6 worm cellular contexts compared by ENCODE assay signal in the genomic region with DNA sequence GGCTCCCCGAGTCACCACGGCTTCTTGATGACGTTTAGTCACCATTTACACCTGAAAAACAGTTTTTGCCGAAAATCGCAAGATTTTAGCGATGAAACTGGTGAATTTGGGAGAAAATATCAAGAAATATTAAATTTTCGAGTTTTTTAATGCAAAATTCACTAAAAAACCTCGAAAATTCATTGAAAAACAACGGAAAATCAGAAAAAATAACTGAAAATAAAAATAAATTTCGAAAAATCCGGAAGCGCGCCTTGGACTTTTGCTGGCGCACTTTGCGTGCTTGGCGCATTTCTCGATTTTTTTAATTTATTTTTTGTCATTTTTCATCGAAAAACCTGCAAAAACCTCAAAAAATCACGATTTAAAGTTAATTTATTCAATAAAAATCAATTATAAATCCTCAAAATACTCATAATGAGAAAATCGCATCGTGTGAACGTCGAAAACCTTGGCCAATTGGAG.
TF ChIP-seq lines count a peak whose summit lies in the region.

TSS of gene emb-4 (minus strand) at position 51 of the 465 bp plus-strand sequence.

TF ChIP-seq in whole organism, L1 larva, 84 proteins besides CTCF, POLR2A, EP300 and RAD21 (continues in another document):
- no peak for TF ChIP-seq jun-1 (tag; optimal IDR thresholded peaks at IDR 0.05; lab: Kevin White, UChicago)
- TF ChIP-seq fos-1 (tag; optimal IDR thresholded peaks at IDR 0.05; lab: Kevin White, UChicago): no peak
- no peak for TF ChIP-seq fkh-4 (tag; optimal IDR thresholded peaks at IDR 0.05; lab: Kevin White, UChicago; ENCODE audit: borderline replicate concordance)
- peak; percentile 41 for TF ChIP-seq snpc-4 (tag; optimal IDR thresholded peaks at IDR 0.05; lab: Kevin White, UChicago)
- peak; percentile 81 for TF ChIP-seq nhr-19 (GFP tag; conservative IDR thresholded peaks at IDR 0.05; lab: Robert Waterston, UW)
- peak; percentile 26; the same call in 1 of the 2 replicates for TF ChIP-seq isw-1 (GFP tag; IDR thresholded peaks at IDR 0.05; lab: Robert Waterston, UW)
- peak; percentile 77 for TF ChIP-seq nhr-85 (tag; lab: Kevin White, UChicago)
- no peak for TF ChIP-seq hpl-2 (GFP tag; optimal IDR thresholded peaks at IDR 0.05; lab: Kevin White, UChicago)
- peak; percentile 69 for TF ChIP-seq rnt-1 (tag; optimal IDR thresholded peaks at IDR 0.05; lab: Kevin White, UChicago)
- TF ChIP-seq nhr-77 (tag; optimal IDR thresholded peaks at IDR 0.05; lab: Kevin White, UChicago): no peak
- TF ChIP-seq F16B12.6 (tag; optimal IDR thresholded peaks at IDR 0.05; lab: Kevin White, UChicago): peak; percentile 11
- no peak for TF ChIP-seq C34B4.2 (tag; optimal IDR thresholded peaks at IDR 0.05; lab: Kevin White, UChicago)
- peak; percentile 67 to 71 for TF ChIP-seq lsy-2 (tag; optimal IDR thresholded peaks at IDR 0.05; lab: Kevin White, UChicago)
- TF ChIP-seq pqm-1 (tag; optimal IDR thresholded peaks at IDR 0.05; lab: Kevin White, UChicago): no peak

TF ChIP-seq in whole organism, L2 larva, 48 proteins besides CTCF, POLR2A, EP300 and RAD21:
- TF ChIP-seq lin-13 (GFP tag; optimal IDR thresholded peaks at IDR 0.05; lab: Kevin White, UChicago): peak; percentile 54
- peak; percentile 66 for TF ChIP-seq C34F6.9 (tag; optimal IDR thresholded peaks at IDR 0.05; lab: Kevin White, UChicago)
- TF ChIP-seq lsy-2 (tag; optimal IDR thresholded peaks at IDR 0.05; lab: Kevin White, UChicago): peak; percentile 55 to 71
- TF ChIP-seq nhr-25 (tag; optimal IDR thresholded peaks at IDR 0.05; lab: Kevin White, UChicago): no peak
- TF ChIP-seq nhr-21 (tag; optimal IDR thresholded peaks at IDR 0.05; lab: Kevin White, UChicago): peak; percentile 12
- TF ChIP-seq sma-3 (GFP tag; optimal IDR thresholded peaks at IDR 0.05; lab: Kevin White, UChicago): peak; percentile 17
- TF ChIP-seq unc-55 (GFP tag; optimal IDR thresholded peaks at IDR 0.05; lab: Kevin White, UChicago): peak; percentile 48
- TF ChIP-seq peb-1 (tag; optimal IDR thresholded peaks at IDR 0.05; lab: Kevin White, UChicago): no peak
- TF ChIP-seq nhr-129 (tag; optimal IDR thresholded peaks at IDR 0.05; lab: Kevin White, UChicago): no peak
- no peak for TF ChIP-seq skn-1 (tag; optimal IDR thresholded peaks at IDR 0.05; lab: Kevin White, UChicago)
- peak; percentile 15 for TF ChIP-seq crh-2 (tag; optimal IDR thresholded peaks at IDR 0.05; lab: Kevin White, UChicago)
- TF ChIP-seq R02D3.7 (tag; optimal IDR thresholded peaks at IDR 0.05; lab: Kevin White, UChicago): peak; percentile 10
- no peak for TF ChIP-seq elt-3 (tag; optimal IDR thresholded peaks at IDR 0.05; lab: Kevin White, UChicago)
- TF ChIP-seq gmeb-1 (tag; optimal IDR thresholded peaks at IDR 0.05; lab: Kevin White, UChicago): peak; percentile 79
- TF ChIP-seq mbf-1 (tag; optimal IDR thresholded peaks at IDR 0.05; lab: Kevin White, UChicago): no peak

TF ChIP-seq in whole organism, L3 larva, 47 proteins besides CTCF, POLR2A, EP300 and RAD21 (continues in another document):
- TF ChIP-seq ceh-28 (tag; optimal IDR thresholded peaks at IDR 0.05; lab: Kevin White, UChicago): no peak
- no peak for TF ChIP-seq ceh-16 (tag; optimal IDR thresholded peaks at IDR 0.05; lab: Kevin White, UChicago)
- no peak for TF ChIP-seq sea-2 (GFP tag; optimal IDR thresholded peaks at IDR 0.05; lab: Kevin White, UChicago)
- no peak for TF ChIP-seq mdl-1 (tag; optimal IDR thresholded peaks at IDR 0.05; lab: Kevin White, UChicago)
- peak; percentile 50 for TF ChIP-seq nfya-1 (tag; optimal IDR thresholded peaks at IDR 0.05; lab: Kevin White, UChicago; ENCODE audit: insufficient read depth)
- TF ChIP-seq snpc-4 (tag; optimal IDR thresholded peaks at IDR 0.05; lab: Kevin White, UChicago): peak; percentile 29
- TF ChIP-seq jun-1 (tag; optimal IDR thresholded peaks at IDR 0.05; lab: Kevin White, UChicago): peak; percentile 22
- peak; percentile 24 for TF ChIP-seq nhr-23 (tag; optimal IDR thresholded peaks at IDR 0.05; lab: Kevin White, UChicago)
- no peak for TF ChIP-seq nhr-28 (tag; optimal IDR thresholded peaks at IDR 0.05; lab: Kevin White, UChicago)
- TF ChIP-seq ceh-82 (tag; optimal IDR thresholded peaks at IDR 0.05; lab: Kevin White, UChicago): no peak
- TF ChIP-seq hmg-11 (tag; optimal IDR thresholded peaks at IDR 0.05; lab: Kevin White, UChicago): peak; percentile 41
- TF ChIP-seq nhr-11 (tag; optimal IDR thresholded peaks at IDR 0.05; lab: Kevin White, UChicago): no peak
- peak; percentile 42 for TF ChIP-seq pha-4 (tag; optimal IDR thresholded peaks at IDR 0.05; lab: Kevin White, UChicago)
- peak; percentile 35 for TF ChIP-seq lin-15B (tag; optimal IDR thresholded peaks at IDR 0.05; lab: Kevin White, UChicago)
- TF ChIP-seq lsy-12 (tag; optimal IDR thresholded peaks at IDR 0.05; lab: Kevin White, UChicago): peak; percentile 16

TF ChIP-seq in whole organism, L4 larva, 104 proteins besides CTCF, POLR2A, EP300 and RAD21 (continues in another document):
- no peak for TF ChIP-seq F26F4.8 (GFP tag; conservative IDR thresholded peaks at IDR 0.05; lab: Robert Waterston, UW)
- no peak for TF ChIP-seq zip-11 (GFP tag; IDR thresholded peaks at IDR 0.05; lab: Robert Waterston, UW)
- TF ChIP-seq ZK337.2 (GFP tag; IDR thresholded peaks at IDR 0.05; lab: Robert Waterston, UW): no peak
- no peak for TF ChIP-seq cey-2 (tag; optimal IDR thresholded peaks at IDR 0.05; lab: Kevin White, UChicago; ENCODE audit: borderline replicate concordance, insufficient read depth)
- no peak for TF ChIP-seq D1046.2 (GFP tag; IDR thresholded peaks at IDR 0.05; lab: Robert Waterston, UW)
- TF ChIP-seq madf-9 (GFP tag; conservative IDR thresholded peaks at IDR 0.05; lab: Robert Waterston, UW): no peak
- TF ChIP-seq ztf-11 (tag; optimal IDR thresholded peaks at IDR 0.05; lab: Kevin White, UChicago): no peak
- no peak for TF ChIP-seq sdz-12 (GFP tag; optimal IDR thresholded peaks at IDR 0.05; lab: Kevin White, UChicago)
- TF ChIP-seq duxl-1 (tag; optimal IDR thresholded peaks at IDR 0.05; lab: Kevin White, UChicago; ENCODE audit: poor library complexity): no peak
- TF ChIP-seq fkh-10 (GFP tag; optimal IDR thresholded peaks at IDR 0.05; lab: Kevin White, UChicago): no peak
- TF ChIP-seq unc-130 (GFP tag; optimal IDR thresholded peaks at IDR 0.05; lab: Kevin White, UChicago): no peak
- TF ChIP-seq ces-1 (GFP tag; optimal IDR thresholded peaks at IDR 0.05; lab: Kevin White, UChicago): no peak
- TF ChIP-seq lin-38 (GFP tag; IDR thresholded peaks at IDR 0.05; lab: Robert Waterston, UW): peak; percentile 64
- TF ChIP-seq nhr-41 (GFP tag; IDR thresholded peaks at IDR 0.05; lab: Robert Waterston, UW): no peak
- no peak for TF ChIP-seq lin-15B (tag; optimal IDR thresholded peaks at IDR 0.05; lab: Kevin White, UChicago)
- no peak for TF ChIP-seq ctbp-1 (GFP tag; IDR thresholded peaks at IDR 0.05; lab: Robert Waterston, UW)

TF ChIP-seq in whole organism, mixed stage, embryonic, 35 proteins besides CTCF, POLR2A, EP300 and RAD21:
- TF ChIP-seq ztf-11 (tag; optimal IDR thresholded peaks at IDR 0.05; lab: Kevin White, UChicago) (no peak), ces-1 (GFP tag; optimal IDR thresholded peaks at IDR 0.05; lab: Kevin White, UChicago) (peak; percentile 24), nhr-237 (tag; optimal IDR thresholded peaks at IDR 0.05; lab: Kevin White, UChicago) (no peak), lin-13 (tag; optimal IDR thresholded peaks at IDR 0.05; lab: Kevin White, UChicago) (peak; percentile 36), mep-1 (tag; optimal IDR thresholded peaks at IDR 0.05; lab: Kevin White, UChicago) (peak; percentile 32), ceh-43 (GFP tag; optimal IDR thresholded peaks at IDR 0.05; lab: Kevin White, UChicago) (no peak)

TF ChIP-seq in whole organism, young adult, 124 proteins besides CTCF, POLR2A, EP300 and RAD21:
- peak; percentile 92 for TF ChIP-seq ztf-18 (tag; optimal IDR thresholded peaks at IDR 0.05; lab: Kevin White, UChicago)
- peak; percentile 46 for TF ChIP-seq snpc-3.4 (tag; optimal IDR thresholded peaks at IDR 0.05; lab: Kevin White, UChicago)
- TF ChIP-seq mcd-1 (GFP tag; IDR thresholded peaks at IDR 0.05; lab: Robert Waterston, UW): peak; percentile 53
- no peak for TF ChIP-seq egrh-3 (GFP tag; IDR thresholded peaks at IDR 0.05; lab: Robert Waterston, UW)
- peak in 1 of 3 experiments; percentile 48 for TF ChIP-seq lin-35 (GFP tag; optimal IDR thresholded peaks at IDR 0.05; lab: Kevin White, UChicago)
- no peak for TF ChIP-seq C06A6.2 (GFP tag; conservative IDR thresholded peaks at IDR 0.05; lab: Robert Waterston, UW)
- TF ChIP-seq attf-5 (GFP tag; optimal IDR thresholded peaks at IDR 0.05; lab: Kevin White, UChicago): no peak
- TF ChIP-seq lin-40 (tag; optimal IDR thresholded peaks at IDR 0.05; lab: Kevin White, UChicago): peak; percentile 51
- peak; percentile 12 for TF ChIP-seq K12H6.12 (tag; optimal IDR thresholded peaks at IDR 0.05; lab: Kevin White, UChicago)
- TF ChIP-seq ets-4 (GFP tag; optimal IDR thresholded peaks at IDR 0.05; lab: Kevin White, UChicago): no peak
- TF ChIP-seq lin-54 (GFP tag; optimal IDR thresholded peaks at IDR 0.05; lab: Kevin White, UChicago): peak; percentile 58
- no peak for TF ChIP-seq cebp-1 (GFP tag; IDR thresholded peaks at IDR 0.05; lab: Robert Waterston, UW)
- TF ChIP-seq cebp-1 (tag; optimal IDR thresholded peaks at IDR 0.05; lab: Kevin White, UChicago): peak; percentile 46
- no peak for TF ChIP-seq Y95B8A.8 (GFP tag; IDR thresholded peaks at IDR 0.05; lab: Robert Waterston, UW)
- TF ChIP-seq F22D6.2 (tag; optimal IDR thresholded peaks at IDR 0.05; lab: Kevin White, UChicago): no peak
- no peak for TF ChIP-seq pha-4 (tag; optimal IDR thresholded peaks at IDR 0.05; lab: Kevin White, UChicago)
- no peak for TF ChIP-seq tlf-1 (GFP tag; optimal IDR thresholded peaks at IDR 0.05; lab: Kevin White, UChicago)
- TF ChIP-seq dox-1 (GFP tag; IDR thresholded peaks at IDR 0.05; lab: Robert Waterston, UW): 0 out of 2 replicates have a peak, but pooled peaks have one; percentile 36
- no peak for TF ChIP-seq Y67H2A.10 (GFP tag; conservative IDR thresholded peaks at IDR 0.05; lab: Robert Waterston, UW)
- TF ChIP-seq pbrm-1 (GFP tag; IDR thresholded peaks at IDR 0.05; lab: Robert Waterston, UW): peak; percentile 55; the same call in 1 of the 2 replicates
- TF ChIP-seq snpc-4 (GFP tag; optimal IDR thresholded peaks at IDR 0.05; lab: Kevin White, UChicago): no peak
- peak in 2 of 4 experiments; percentile 2 to 45 for TF ChIP-seq snpc-4 (tag; optimal IDR thresholded peaks at IDR 0.05; lab: Kevin White, UChicago)
- no peak for TF ChIP-seq somi-1 (GFP tag; optimal IDR thresholded peaks at IDR 0.05; lab: Kevin White, UChicago)
- TF ChIP-seq nfya-1 (tag; optimal IDR thresholded peaks at IDR 0.05; lab: Kevin White, UChicago; ENCODE audit: borderline replicate concordance, insufficient read depth): no peak
- no peak for TF ChIP-seq repo-1 (tag; optimal IDR thresholded peaks at IDR 0.05; lab: Kevin White, UChicago)
- TF ChIP-seq lsl-1 (GFP tag; optimal IDR thresholded peaks at IDR 0.05; lab: Kevin White, UChicago): peak; percentile 24
